Fruit fly (Drosophila melanogaster) whole organism, prepupa: ENCODE data around the gene CG3517.

ENCODE experiments used
- CG15336 ChIP-seq: fragments of 200-800 bp; sonication (Bioruptor generic); IDR thresholded peaks from 2 replicates; pipeline ENCODE4 v1.3.6; 2022; ENCODE audit warnings: missing biosample characterization, missing genetic modification characterization
- CG1621 ChIP-seq: fragments of 200-800 bp; sonication (Bioruptor generic); optimal IDR thresholded peaks from 3 replicates; lab custom pipeline; 2018; ENCODE audit warnings: missing biosample characterization, mild to moderate bottlenecking, missing genetic modification characterization
- CG3032 ChIP-seq: fragments of 200-800 bp; optimal IDR thresholded peaks from 2 replicates; lab custom pipeline; 2019; ENCODE audit warnings: missing biosample characterization, mild to moderate bottlenecking, missing genetic modification characterization, moderate library complexity
- CG31627 ChIP-seq: fragments of 200-800 bp; sonication (Bioruptor generic); optimal IDR thresholded peaks from 3 replicates; lab custom pipeline; 2016; ENCODE audit warnings: missing biosample characterization, missing genetic modification characterization
- CG32006 ChIP-seq: fragments of 200-800 bp; sonication (Bioruptor generic); optimal IDR thresholded peaks from 3 replicates; lab custom pipeline; 2017; ENCODE audit warnings: missing biosample characterization, mild to moderate bottlenecking, missing genetic modification characterization
- CG34406 ChIP-seq: fragments of 200-800 bp; sonication (Bioruptor generic); optimal IDR thresholded peaks from 3 replicates; lab custom pipeline; 2016; ENCODE audit warnings: missing biosample characterization, missing genetic modification characterization
- CG4318 ChIP-seq: fragments of 200-800 bp; sonication (Bioruptor generic); optimal IDR thresholded peaks from 3 replicates; lab custom pipeline; 2017; ENCODE audit warnings: missing biosample characterization, mild to moderate bottlenecking, missing genetic modification characterization
- CG6163 ChIP-seq: fragments of 200-800 bp; sonication (Bioruptor generic); IDR thresholded peaks from 3 replicates; pipeline ENCODE4 v1.3.6; 2022; ENCODE audit warnings: missing biosample characterization, missing genetic modification characterization
- CG6276 ChIP-seq: fragments of 200-800 bp; sonication (Bioruptor generic); optimal IDR thresholded peaks from 2 replicates; lab custom pipeline; 2017; ENCODE audit warnings: missing biosample characterization, mild to moderate bottlenecking, missing genetic modification characterization
- CG6792 ChIP-seq: fragments of 200-800 bp; sonication (Bioruptor generic); optimal IDR thresholded peaks from 3 replicates; lab custom pipeline; 2016; ENCODE audit warnings: missing biosample characterization, missing genetic modification characterization
- CG6854 ChIP-seq: fragments of 200-800 bp; sonication (Bioruptor generic); optimal IDR thresholded peaks from 2 replicates; lab custom pipeline; 2017; ENCODE audit warnings: missing biosample characterization, mild to moderate bottlenecking, missing genetic modification characterization
- CG7368 ChIP-seq: fragments of 200-800 bp; sonication (Bioruptor generic); optimal IDR thresholded peaks from 3 replicates; lab custom pipeline; 2016; ENCODE audit warnings: missing biosample characterization, missing genetic modification characterization
- CG8119 ChIP-seq: fragments of 200-800 bp; sonication (Bioruptor generic); IDR thresholded peaks from 3 replicates; pipeline ENCODE4 v1.3.6; 2022; ENCODE audit warnings: missing biosample characterization, missing genetic modification characterization
- CG8319 ChIP-seq: fragments of 200-800 bp; sonication (Bioruptor generic); optimal IDR thresholded peaks from 3 replicates; lab custom pipeline; 2016; ENCODE audit warnings: missing biosample characterization, missing genetic modification characterization
- CG9139 ChIP-seq: fragments of 200-800 bp; sonication (Bioruptor generic); optimal IDR thresholded peaks from 3 replicates; lab custom pipeline; 2017; ENCODE audit warnings: missing biosample characterization, mild to moderate bottlenecking, missing genetic modification characterization
- Eip78C ChIP-seq: fragments of 200-800 bp; sonication (Bioruptor generic); peaks from one replicate; lab custom pipeline; 2016; ENCODE audit warnings: missing biosample characterization, missing genetic modification characterization
- Eip93F ChIP-seq: fragments of 200-800 bp; sonication (Bioruptor generic); optimal IDR thresholded peaks from 2 replicates; lab custom pipeline; 2016; ENCODE audit warnings: missing biosample characterization, mild to moderate bottlenecking, missing genetic modification characterization
- Ets96B ChIP-seq: fragments of 200-800 bp; optimal IDR thresholded peaks from 2 replicates; lab custom pipeline; 2019; ENCODE audit warnings: missing biosample characterization, mild to moderate bottlenecking, missing genetic modification characterization, moderate library complexity
- Gug ChIP-seq: fragments of 200-800 bp; sonication (Bioruptor generic); IDR thresholded peaks from 2 replicates; pipeline ENCODE4 v1.3.6; 2022; ENCODE audit warnings: missing biosample characterization, missing genetic modification characterization
- Hr38 ChIP-seq: sonication (Bioruptor generic); optimal IDR thresholded peaks from 2 replicates; lab custom pipeline; 2016; ENCODE audit warnings: missing biosample characterization, missing genetic modification characterization
- Hr39 ChIP-seq: fragments of 200-800 bp; sonication (Bioruptor generic); optimal IDR thresholded peaks from 2 replicates; lab custom pipeline; 2016; ENCODE audit warnings: missing biosample characterization, missing genetic modification characterization
- Hr4 ChIP-seq: fragments of 200-800 bp; sonication (Bioruptor generic); optimal IDR thresholded peaks from 3 replicates; lab custom pipeline; 2016; ENCODE audit warnings: missing biosample characterization, missing genetic modification characterization
- OdsH ChIP-seq: fragments of 200-800 bp; sonication (Bioruptor generic); optimal IDR thresholded peaks from 3 replicates; lab custom pipeline; 2016; ENCODE audit warnings: missing biosample characterization, missing genetic modification characterization
- Sox102F ChIP-seq: fragments of 200-800 bp; sonication (Bioruptor generic); optimal IDR thresholded peaks from 2 replicates; lab custom pipeline; 2016; ENCODE audit warnings: missing biosample characterization, mild to moderate bottlenecking, missing genetic modification characterization
- Sox15 ChIP-seq: fragments of 200-800 bp; sonication (Bioruptor generic); optimal IDR thresholded peaks from 3 replicates; lab custom pipeline; 2016; ENCODE audit warnings: missing biosample characterization, missing genetic modification characterization
- dsx ChIP-seq: fragments of 200-800 bp; optimal IDR thresholded peaks from 3 replicates; lab custom pipeline; 2019; ENCODE audit warnings: missing biosample characterization, mild to moderate bottlenecking, missing genetic modification characterization, moderate library complexity; ENCODE audit not compliant: poor library complexity, severe bottlenecking
- eg ChIP-seq: fragments of 200-800 bp; sonication (Bioruptor generic); IDR thresholded peaks from 3 replicates; pipeline ENCODE4 v1.3.6; 2022; ENCODE audit warnings: missing biosample characterization, missing genetic modification characterization
- esn ChIP-seq: fragments of 200-800 bp; sonication (Bioruptor generic); optimal IDR thresholded peaks from 2 replicates; lab custom pipeline; 2016; ENCODE audit warnings: missing biosample characterization, mild to moderate bottlenecking, missing genetic modification characterization, moderate library complexity
- fd85E ChIP-seq: fragments of 200-800 bp; sonication (Bioruptor generic); optimal IDR thresholded peaks from 3 replicates; lab custom pipeline; 2016; ENCODE audit warnings: missing biosample characterization, missing genetic modification characterization
- fkh ChIP-seq: fragments of 200-800 bp; sonication (Bioruptor generic); optimal IDR thresholded peaks from 3 replicates; lab custom pipeline; 2017; ENCODE audit warnings: missing biosample characterization, mild to moderate bottlenecking, missing genetic modification characterization, moderate library complexity
- lz ChIP-seq: fragments of 200-800 bp; sonication (Bioruptor generic); optimal IDR thresholded peaks from 3 replicates; lab custom pipeline; 2016; ENCODE audit warnings: missing biosample characterization, missing genetic modification characterization
- net ChIP-seq: fragments of 200-800 bp; sonication (Bioruptor generic); optimal IDR thresholded peaks from 3 replicates; lab custom pipeline; 2016; ENCODE audit warnings: missing biosample characterization, missing genetic modification characterization
- pdm3 ChIP-seq: fragments of 200-800 bp; sonication (Bioruptor generic); optimal IDR thresholded peaks from 3 replicates; lab custom pipeline; 2016; ENCODE audit warnings: missing biosample characterization, missing genetic modification characterization
- salr ChIP-seq, 2 experiments: fragments of 200-800 bp; sonication (Bioruptor generic); optimal IDR thresholded peaks; 3 replicates each; lab custom pipeline; 2016 to 2018; ENCODE audit warnings: missing biosample characterization in 2 of 2, missing genetic modification characterization in 2 of 2, mild to moderate bottlenecking in 1 of 2
- spab ChIP-seq: fragments of 200-800 bp; sonication (Bioruptor generic); optimal IDR thresholded peaks from 2 replicates; lab custom pipeline; 2017; ENCODE audit warnings: missing biosample characterization, mild to moderate bottlenecking, missing genetic modification characterization, missing genetic modification reagents
- topi ChIP-seq: fragments of 200-800 bp; sonication (Bioruptor generic); optimal IDR thresholded peaks from 3 replicates; lab custom pipeline; 2016; ENCODE audit warnings: missing biosample characterization, missing genetic modification characterization
- vri ChIP-seq: fragments of 200-800 bp; sonication (Bioruptor generic); optimal IDR thresholded peaks from 3 replicates; lab custom pipeline; 2016; ENCODE audit warnings: missing biosample characterization, mild to moderate bottlenecking, missing genetic modification characterization

CG3517 gene

DNA sequence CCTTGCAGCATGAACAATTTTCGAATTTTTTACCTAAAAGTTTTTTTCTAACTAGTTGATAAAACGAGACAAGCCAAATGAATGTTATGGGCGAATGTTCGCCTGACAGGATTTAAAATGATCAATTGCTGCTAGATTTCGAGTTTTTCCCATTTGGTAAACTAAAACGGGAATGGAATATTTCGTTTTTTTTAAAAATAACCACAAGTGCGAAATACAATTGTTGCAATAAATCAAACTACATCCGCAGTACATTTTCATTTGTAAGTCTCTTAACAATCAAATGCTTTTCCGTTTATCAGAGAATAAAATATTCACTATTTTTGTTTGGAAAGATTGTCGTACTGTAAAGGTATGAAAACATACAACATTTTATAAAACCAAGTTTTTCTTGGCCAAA, at the start of gene CG3517:
CG3517 (minus strand) TSS at position 101 of the 400 bp plus-strand sequence.
- TF ChIP-seq Eip78C (GFP tag; lab: Kevin White, UChicago), result no peak
- no peak for TF ChIP-seq esn (GFP tag; lab: Kevin White, UChicago)
- no peak for TF ChIP-seq CG4318 (GFP tag; lab: Kevin White, UChicago)
- TF ChIP-seq dsx (GFP tag; lab: Kevin White, UChicago), result no peak
- no peak for TF ChIP-seq Hr39 (GFP tag; lab: Kevin White, UChicago)
- no peak for TF ChIP-seq vri (GFP tag; lab: Kevin White, UChicago)

DNA sequence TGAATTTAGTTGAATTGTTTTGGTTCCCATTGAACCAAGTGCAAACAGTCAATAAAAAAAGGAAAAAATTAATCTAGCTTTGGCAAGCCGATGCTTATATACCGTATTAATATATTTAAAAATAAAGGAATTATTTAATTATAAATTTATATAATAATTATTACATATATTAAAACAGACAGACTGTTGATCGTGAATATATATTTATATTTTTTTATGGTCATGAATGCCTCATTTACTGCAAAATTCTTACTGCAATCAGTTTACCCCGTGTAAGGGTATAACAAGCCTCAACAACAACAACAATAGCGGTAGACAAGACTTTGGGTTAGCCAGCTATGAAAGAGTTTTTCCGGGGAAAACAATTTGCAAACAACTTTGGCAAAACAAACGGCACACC, 49.1 kb upstream of the CG3517 start:
- TF ChIP-seq CG1621 (no peak), eg (GFP tag; lab: Robert Waterston, UW) (peak; percentile 52; the same call in 2 of the 3 replicates), CG15336 (GFP tag; lab: Robert Waterston, UW) (peak; percentile 72), CG6276 (peak; percentile 9), CG32006 (peak; percentile 31), dsx (GFP tag; lab: Kevin White, UChicago) (no peak), CG3032 (tag; lab: Kevin White, UChicago) (no peak), CG4318 (GFP tag; lab: Kevin White, UChicago) (no peak), OdsH (no peak), CG8319 (GFP tag; lab: Kevin White, UChicago) (no peak), CG8119 (GFP tag; lab: Robert Waterston, UW) (peak; percentile 70; the same call in 2 of the 3 replicates), Eip78C (GFP tag; lab: Kevin White, UChicago) (peak; percentile 35), CG31627 (GFP tag; lab: Kevin White, UChicago) (no peak), CG6792 (GFP tag; lab: Kevin White, UChicago) (no peak)

DNA sequence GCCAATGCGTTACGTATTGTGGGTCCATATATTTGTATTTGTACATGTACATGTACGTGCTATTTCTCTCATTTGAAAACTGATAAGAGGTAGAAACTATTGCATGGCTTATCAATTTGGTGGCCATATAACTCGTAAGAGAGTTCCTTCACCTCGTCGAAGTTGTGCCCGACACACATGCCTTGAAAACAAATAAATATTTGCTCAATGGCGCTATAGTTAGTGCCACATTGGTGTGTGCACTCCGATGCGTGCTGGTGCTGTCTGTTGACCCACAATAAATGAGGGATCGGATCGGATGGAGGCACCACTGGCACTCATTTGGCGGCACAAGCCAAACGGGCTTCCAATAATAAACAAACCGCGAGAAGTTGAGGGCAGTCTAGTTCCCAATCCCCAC, 47.2 kb upstream of the CG3517 start:
- TF ChIP-seq eg (GFP tag; lab: Robert Waterston, UW), result 0 out of 3 replicates have a peak, but pooled peaks have one; percentile 33
- no peak; the same call in 2 of the 3 replicates for TF ChIP-seq CG6163 (GFP tag; lab: Robert Waterston, UW)
- TF ChIP-seq fkh (GFP tag; lab: Kevin White, UChicago), result peak; percentile 95
- TF ChIP-seq Eip78C (GFP tag; lab: Kevin White, UChicago), result peak; percentile 25

DNA sequence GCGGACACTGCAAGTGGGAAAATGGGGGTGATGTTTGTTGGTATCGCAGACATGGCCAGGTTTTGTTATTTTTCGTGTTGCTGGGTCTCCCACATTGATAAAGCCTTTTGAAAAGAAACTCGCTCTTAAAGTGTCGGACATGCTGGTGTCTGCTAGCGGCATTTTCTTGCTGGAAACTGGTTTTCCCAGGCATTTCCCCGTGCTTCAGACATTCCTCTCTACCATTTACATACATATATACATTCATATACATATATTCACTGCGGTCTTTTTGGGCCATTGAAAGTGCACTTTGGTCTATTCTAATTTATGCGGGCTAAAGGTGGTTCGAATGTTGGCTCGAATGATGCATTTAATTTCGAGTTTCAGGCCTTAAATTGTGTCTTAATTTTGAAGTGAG, 45.6 kb upstream of the CG3517 start:
- TF ChIP-seq Eip78C (GFP tag; lab: Kevin White, UChicago) (peak; percentile 3), Sox15 (GFP tag; lab: Kevin White, UChicago) (no peak)

DNA sequence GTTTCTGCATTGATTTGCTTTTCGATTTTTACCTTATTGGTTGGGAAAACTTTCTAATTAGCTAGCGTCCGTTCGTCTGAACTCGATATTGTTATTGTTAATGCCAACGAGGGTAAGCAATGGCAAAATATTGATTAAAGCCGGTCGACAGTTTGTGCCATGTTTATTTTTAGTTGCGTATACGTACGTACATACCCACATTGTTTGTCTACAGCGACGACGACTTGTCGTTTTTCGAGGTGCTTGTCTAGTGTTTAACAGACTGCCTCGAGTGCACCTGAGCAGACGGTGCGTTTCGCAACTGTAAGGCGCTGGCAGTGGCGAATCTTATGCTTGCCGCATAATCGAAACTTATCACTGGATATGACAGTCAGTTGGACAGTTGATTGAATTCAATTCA, 42.5 kb upstream of the CG3517 start:
- TF ChIP-seq OdsH, result no peak
- peak; percentile 23 for TF ChIP-seq fkh (GFP tag; lab: Kevin White, UChicago)
- TF ChIP-seq lz (GFP tag; lab: Kevin White, UChicago), result no peak
- TF ChIP-seq pdm3 (GFP tag; lab: Kevin White, UChicago), result no peak
- no peak for TF ChIP-seq Ets96B
- peak; percentile 19 for TF ChIP-seq Hr4 (GFP tag; lab: Kevin White, UChicago)
- peak; percentile 44; the same call in 2 of the 3 replicates for TF ChIP-seq CG8119 (GFP tag; lab: Robert Waterston, UW)
- peak; percentile 34 for TF ChIP-seq CG32006
- TF ChIP-seq CG6163 (GFP tag; lab: Robert Waterston, UW), result 0 out of 3 replicates have a peak, but pooled peaks have one; percentile 30
- peak; percentile 47; the same call in 2 of the 3 replicates for TF ChIP-seq eg (GFP tag; lab: Robert Waterston, UW)
- peak; percentile 2 for TF ChIP-seq CG7368 (GFP tag; lab: Kevin White, UChicago)
- TF ChIP-seq Hr38 (GFP tag; lab: Kevin White, UChicago), result no peak
- TF ChIP-seq, all 60 proteins: peak for 7

DNA sequence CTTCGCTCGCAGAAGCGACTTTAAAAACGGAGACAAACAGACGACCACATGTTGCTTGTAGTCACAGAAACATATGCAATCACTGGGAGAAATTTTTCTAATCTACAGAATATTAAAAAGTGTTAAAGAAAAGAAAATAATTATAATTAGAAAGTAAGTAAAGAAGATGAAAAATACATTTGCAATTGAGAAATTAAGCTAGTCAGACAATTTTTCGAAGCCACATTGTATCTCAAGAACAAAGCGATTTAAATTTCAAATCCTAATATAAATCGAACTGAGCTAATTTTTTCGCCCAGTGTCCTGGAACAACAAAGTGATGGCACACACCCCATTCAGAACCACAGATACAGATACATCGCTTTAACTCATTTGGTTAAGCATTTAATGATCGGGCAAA, 40.3 kb upstream of the CG3517 start:
- peak; percentile 39 for TF ChIP-seq fkh (GFP tag; lab: Kevin White, UChicago)
- peak; percentile 9 for TF ChIP-seq vri (GFP tag; lab: Kevin White, UChicago)
- TF ChIP-seq CG6792 (GFP tag; lab: Kevin White, UChicago), result peak; percentile 55
- TF ChIP-seq spab (GFP tag; lab: Kevin White, UChicago), result peak; percentile 54
- TF ChIP-seq net (GFP tag; lab: Kevin White, UChicago), result peak; percentile 70
- TF ChIP-seq CG31627 (GFP tag; lab: Kevin White, UChicago), result peak; percentile 51
- TF ChIP-seq salr (GFP tag; optimal IDR thresholded peaks at IDR 0.05; lab: Kevin White, UChicago), result peak in 1 of 2 experiments; percentile 44
- TF ChIP-seq CG6163 (GFP tag; lab: Robert Waterston, UW), result peak; percentile 54; the same call in 1 of the 3 replicates
- TF ChIP-seq Hr39 (GFP tag; lab: Kevin White, UChicago), result peak; percentile 47
- TF ChIP-seq CG15336 (GFP tag; lab: Robert Waterston, UW), result peak; percentile 41
- no peak for TF ChIP-seq CG6854
- peak; percentile 81 for TF ChIP-seq dsx (GFP tag; lab: Kevin White, UChicago)
- peak; percentile 89 for TF ChIP-seq Eip78C (GFP tag; lab: Kevin White, UChicago)
- no peak for TF ChIP-seq fd85E (GFP tag; lab: Kevin White, UChicago)
- TF ChIP-seq Eip93F (GFP tag; lab: Kevin White, UChicago), result no peak
- peak; percentile 66 for TF ChIP-seq CG32006
- TF ChIP-seq topi (GFP tag; lab: Kevin White, UChicago), result peak; percentile 49
- TF ChIP-seq esn (GFP tag; lab: Kevin White, UChicago), result peak; percentile 67
- TF ChIP-seq CG7368 (GFP tag; lab: Kevin White, UChicago), result peak; percentile 18
- peak; percentile 61 for TF ChIP-seq Sox102F
- peak; percentile 53; the same call in 1 of the 2 replicates for TF ChIP-seq Gug (GFP tag; lab: Robert Waterston, UW)
- TF ChIP-seq Sox15 (GFP tag; lab: Kevin White, UChicago), result peak; percentile 18
- peak; percentile 56 for TF ChIP-seq CG34406
- no peak for TF ChIP-seq CG9139 (GFP tag; lab: Kevin White, UChicago)
